Fruit fly (Drosophila melanogaster): ENCODE results near the gene CG9555.

Gene CG9555

DNA sequence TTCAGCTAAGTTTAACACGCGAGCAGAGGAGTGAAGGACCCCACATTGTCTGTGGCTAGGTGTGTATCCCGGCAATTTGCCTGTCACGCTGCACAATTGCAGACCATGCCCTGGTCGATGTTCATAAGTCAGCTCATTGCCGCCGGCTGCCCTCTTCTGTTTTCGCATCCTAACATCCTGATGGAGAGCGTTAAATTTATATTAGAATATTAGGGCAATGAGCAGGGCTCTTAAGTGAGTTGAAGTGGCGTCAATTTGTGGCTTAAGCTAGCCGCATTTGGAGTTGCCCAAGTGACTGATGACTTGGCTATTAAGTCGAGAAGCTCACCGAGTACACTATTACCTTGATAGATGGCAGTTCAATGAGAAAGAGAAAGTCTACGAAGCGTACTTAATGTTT lies 34.6 kb downstream of the CG9555 start:
- TF ChIP-seq h (optimal IDR thresholded peaks at IDR 0.05): no peak
- no peak for TF ChIP-seq Myc (optimal IDR thresholded peaks at IDR 0.05)
- TF ChIP-seq insv (optimal IDR thresholded peaks at IDR 0.05): no peak
- no peak for TF ChIP-seq psq (optimal IDR thresholded peaks at IDR 0.05)
- TF ChIP-seq Sin3A (optimal IDR thresholded peaks at IDR 0.05): no peak
- TF ChIP-seq ttk (optimal IDR thresholded peaks at IDR 0.05): no peak

DNA sequence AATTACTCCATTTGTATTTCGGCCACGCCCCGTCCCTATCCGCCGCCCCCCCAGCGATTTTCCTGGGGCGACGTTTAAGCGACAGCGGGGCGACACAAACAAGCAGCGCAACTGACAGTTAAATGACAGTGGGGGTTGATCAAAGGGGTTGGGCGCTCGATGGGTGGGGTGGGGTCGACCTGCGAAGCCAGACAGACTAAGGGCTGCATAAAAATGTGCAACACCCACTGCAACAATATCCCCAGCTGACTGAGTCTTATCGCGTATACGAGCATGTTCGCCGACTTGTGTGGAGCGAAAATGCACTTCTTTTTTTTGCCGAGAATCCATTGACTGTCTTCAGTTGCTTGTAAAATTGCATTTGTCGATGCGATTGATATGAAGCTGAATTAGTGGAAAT lies 40.2 kb downstream of the CG9555 start, which contains the start of gene CG9582:
CG9582 (minus strand) TSS at position 101 of the 400 bp plus-strand sequence.
- TF ChIP-seq psq (optimal IDR thresholded peaks at IDR 0.05) (no peak), Myc (optimal IDR thresholded peaks at IDR 0.05) (no peak), h (optimal IDR thresholded peaks at IDR 0.05) (no peak), Sin3A (optimal IDR thresholded peaks at IDR 0.05) (no peak), ttk (optimal IDR thresholded peaks at IDR 0.05) (no peak), insv (optimal IDR thresholded peaks at IDR 0.05) (no peak)

Measured in Kc167 (cell line).